Worm (Caenorhabditis elegans) whole organism, L1 larva: ENCODE results near the gene srj-25.

ENCODE experiments used
- C04F5.9 ChIP-seq: sonication (generic microtip); optimal IDR thresholded peaks from 2 replicates; lab custom pipeline; 2016; ENCODE audit warnings: missing genetic modification characterization, missing compliant biosample characterization
- F16B12.6 ChIP-seq: fragments of 150-350 bp; optimal IDR thresholded peaks from 2 replicates; lab custom pipeline; 2014; ENCODE audit warnings: missing biosample characterization, missing genetic modification characterization
- aha-1 ChIP-seq: fragments of 150-350 bp; optimal IDR thresholded peaks from 2 replicates; lab custom pipeline; 2014; ENCODE audit warnings: missing biosample characterization, missing genetic modification characterization
- aly-2 ChIP-seq: fragments of 150-350 bp; optimal IDR thresholded peaks from 2 replicates; lab custom pipeline; 2014; ENCODE audit warnings: missing biosample characterization, missing genetic modification characterization
- ama-1 ChIP-seq: fragments of 150-350 bp; optimal IDR thresholded peaks from 2 replicates; lab custom pipeline; 2014
- blmp-1 ChIP-seq: fragments of 150-350 bp; optimal IDR thresholded peaks from 2 replicates; lab custom pipeline; 2014; ENCODE audit warnings: missing biosample characterization, missing genetic modification characterization
- ceh-63 ChIP-seq: fragments of 200-800 bp; sonication (Bioruptor generic); optimal IDR thresholded peaks from 2 replicates; lab custom pipeline; 2018; ENCODE audit warnings: mild to moderate bottlenecking, missing genetic modification characterization, missing compliant biosample characterization
- dpl-1 ChIP-seq, 3 experiments: fragments of 150-350 bp in 2 of 3; sonication (generic microtip) in 1 of 3; optimal IDR thresholded peaks; 2 replicates each; lab custom pipeline; 2014 to 2017; ENCODE audit warnings: missing biosample characterization in 3 of 3, missing genetic modification characterization in 3 of 3, missing genetic modification reagents in 3 of 3
- dsc-1 ChIP-seq: sonication (generic microtip); optimal IDR thresholded peaks from 2 replicates; lab custom pipeline; 2016; ENCODE audit warnings: mild to moderate bottlenecking, missing genetic modification characterization, missing compliant biosample characterization
- efl-1 ChIP-seq, 4 experiments: fragments of 150-350 bp; optimal IDR thresholded peaks in 3 of 4; peaks in 1 of 4; 1 replicate in 1 of 4; 2 replicates in 3 of 4; lab custom pipeline; 2014; ENCODE audit warnings: missing biosample characterization in 2 of 4, missing genetic modification characterization in 2 of 4, missing genetic modification reagents in 2 of 4
- efl-3 ChIP-seq: fragments of 200-800 bp; sonication (Bioruptor generic); optimal IDR thresholded peaks from 2 replicates; lab custom pipeline; 2018; ENCODE audit warnings: mild to moderate bottlenecking, missing genetic modification characterization, missing compliant biosample characterization
- elt-3 ChIP-seq, 6 experiments: fragments of 150-350 bp in 1 of 6; sonication (generic microtip); optimal IDR thresholded peaks; 2 replicates each; lab custom pipeline; 2017 to 2018; ENCODE audit warnings: missing biosample characterization in 6 of 6, missing genetic modification characterization in 6 of 6, inconsistent platforms in 1 of 6
- fkh-10 ChIP-seq: sonication (generic microtip); optimal IDR thresholded peaks from 2 replicates; lab custom pipeline; 2017; ENCODE audit warnings: missing biosample characterization, missing genetic modification reagents, missing genetic modification characterization
- fos-1 ChIP-seq: fragments of 150-350 bp; optimal IDR thresholded peaks from 2 replicates; lab custom pipeline; 2014; ENCODE audit warnings: missing biosample characterization, missing genetic modification characterization
- lin-35 ChIP-seq, 2 experiments: fragments of 150-350 bp; optimal IDR thresholded peaks; 2 replicates each; lab custom pipeline; 2014; ENCODE audit warnings: missing biosample characterization in 2 of 2, missing genetic modification characterization in 2 of 2, missing genetic modification reagents in 2 of 2
- lsy-2 ChIP-seq, 2 experiments: fragments of 150-350 bp; optimal IDR thresholded peaks; 2 replicates each; lab custom pipeline; 2014; ENCODE audit warnings: missing biosample characterization in 2 of 2, missing genetic modification characterization in 2 of 2
- mdl-1 ChIP-seq, 2 experiments: fragments of 150-350 bp; optimal IDR thresholded peaks; 2 replicates each; lab custom pipeline; 2014 to 2017; ENCODE audit warnings: missing biosample characterization in 2 of 2, missing genetic modification characterization in 2 of 2, inconsistent platforms in 1 of 2
- mep-1 ChIP-seq: fragments of 150-350 bp; optimal IDR thresholded peaks from 2 replicates; lab custom pipeline; 2014; ENCODE audit warnings: missing biosample characterization, missing genetic modification characterization
- nhr-20 ChIP-seq: sonication (generic microtip); optimal IDR thresholded peaks from 2 replicates; lab custom pipeline; 2016; ENCODE audit warnings: mild to moderate bottlenecking, missing genetic modification characterization, missing compliant biosample characterization
- nhr-237 ChIP-seq: fragments of 150-350 bp; optimal IDR thresholded peaks from 2 replicates; lab custom pipeline; 2014; ENCODE audit warnings: missing biosample characterization, missing genetic modification characterization
- nhr-28 ChIP-seq: fragments of 150-350 bp; optimal IDR thresholded peaks from 2 replicates; lab custom pipeline; 2014; ENCODE audit warnings: missing biosample characterization, missing genetic modification characterization
- nhr-47 ChIP-seq: sonication (generic microtip); optimal IDR thresholded peaks from 2 replicates; lab custom pipeline; 2016; ENCODE audit warnings: mild to moderate bottlenecking, missing genetic modification characterization, moderate library complexity, missing compliant biosample characterization
- nhr-71 ChIP-seq: sonication (generic microtip); optimal IDR thresholded peaks from 2 replicates; lab custom pipeline; 2016; ENCODE audit warnings: mild to moderate bottlenecking, missing genetic modification characterization, moderate library complexity, missing compliant biosample characterization
- nhr-76 ChIP-seq: sonication (generic microtip); optimal IDR thresholded peaks from 2 replicates; lab custom pipeline; 2017; ENCODE audit warnings: missing biosample characterization, missing genetic modification characterization
- nhr-77 ChIP-seq: fragments of 150-350 bp; optimal IDR thresholded peaks from 2 replicates; lab custom pipeline; 2014; ENCODE audit warnings: missing biosample characterization, missing genetic modification characterization
- nhr-85 ChIP-seq: sonication (generic microtip); peaks from one replicate; lab custom pipeline; 2016; ENCODE audit warnings: missing genetic modification characterization, inconsistent platforms, missing compliant biosample characterization
- nhr-90 ChIP-seq: sonication (generic microtip); optimal IDR thresholded peaks from 2 replicates; lab custom pipeline; 2016; ENCODE audit warnings: mild to moderate bottlenecking, missing genetic modification characterization, missing compliant biosample characterization; ENCODE audit not compliant: poor library complexity
- pag-3 ChIP-seq: sonication (generic microtip); optimal IDR thresholded peaks from 2 replicates; lab custom pipeline; 2017; ENCODE audit warnings: missing genetic modification characterization, mild to moderate bottlenecking, missing compliant biosample characterization, antibody characterized with exemption, borderline replicate concordance; ENCODE audit not compliant: insufficient read depth
- snu-23 ChIP-seq: sonication (generic microtip); optimal IDR thresholded peaks from 2 replicates; lab custom pipeline; 2016; ENCODE audit warnings: missing genetic modification characterization, missing compliant biosample characterization
- sox-4 ChIP-seq: sonication (generic microtip); optimal IDR thresholded peaks from 2 replicates; lab custom pipeline; 2016; ENCODE audit warnings: missing genetic modification characterization, missing compliant biosample characterization
- sptf-1 ChIP-seq: fragments of 150-350 bp; optimal IDR thresholded peaks from 2 replicates; lab custom pipeline; 2014; ENCODE audit warnings: missing biosample characterization, missing genetic modification characterization
- sup-37 ChIP-seq: fragments of 200-800 bp; sonication (Bioruptor generic); optimal IDR thresholded peaks from 2 replicates; lab custom pipeline; 2018; ENCODE audit warnings: mild to moderate bottlenecking, missing genetic modification characterization, missing compliant biosample characterization
- swsn-7 ChIP-seq: sonication (generic microtip); optimal IDR thresholded peaks from 2 replicates; lab custom pipeline; 2016; ENCODE audit warnings: missing genetic modification characterization, missing compliant biosample characterization
- tlp-1 ChIP-seq: fragments of 150-350 bp; optimal IDR thresholded peaks from 2 replicates; lab custom pipeline; 2014; ENCODE audit warnings: missing biosample characterization, missing genetic modification characterization
- unc-130 ChIP-seq: fragments of 150-350 bp; optimal IDR thresholded peaks from 2 replicates; lab custom pipeline; 2017; ENCODE audit warnings: missing biosample characterization, missing genetic modification characterization, inconsistent platforms
- unc-86 ChIP-seq: sonication (generic microtip); optimal IDR thresholded peaks from 2 replicates; lab custom pipeline; 2016; ENCODE audit warnings: missing genetic modification characterization, missing compliant biosample characterization
- xbp-1 ChIP-seq: sonication (generic microtip); optimal IDR thresholded peaks from 2 replicates; lab custom pipeline; 2016; ENCODE audit warnings: missing genetic modification characterization, missing compliant biosample characterization
- zip-4 ChIP-seq: fragments of 200-800 bp; sonication (Bioruptor generic); optimal IDR thresholded peaks from 2 replicates; lab custom pipeline; 2018; ENCODE audit warnings: mild to moderate bottlenecking, missing genetic modification characterization, moderate library complexity, missing compliant biosample characterization

Gene srj-25

DNA sequence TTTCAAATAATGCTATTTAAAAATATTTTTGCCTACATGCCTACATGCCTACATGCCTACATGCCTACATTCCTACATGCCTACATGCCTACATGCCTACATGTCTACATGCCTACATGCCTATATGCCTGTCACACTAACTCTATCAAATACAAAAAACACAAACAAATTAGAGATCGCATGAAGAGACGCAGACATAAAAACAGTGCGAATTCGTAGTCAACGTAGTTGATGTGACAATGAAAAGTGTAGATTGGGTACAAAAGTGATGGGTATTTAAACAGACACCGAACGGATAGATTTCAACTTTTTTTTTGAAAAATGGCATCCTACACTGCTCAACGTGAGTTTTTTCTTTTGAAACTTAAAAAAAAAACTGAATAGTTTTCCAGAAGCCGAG, 41.2 kb upstream of the srj-25 start, which contains the start of gene R09E12.9 (continued):
- TF ChIP-seq nhr-76 (tag; lab: Kevin White, UChicago) (peak; percentile 15), nhr-20 (tag; lab: Kevin White, UChicago) (peak; percentile 69), nhr-28 (tag; lab: Kevin White, UChicago) (peak; percentile 54), nhr-47 (tag; lab: Kevin White, UChicago) (no peak), nhr-71 (tag; lab: Kevin White, UChicago) (peak; percentile 45), snu-23 (GFP tag; lab: Kevin White, UChicago) (peak; percentile 63), nhr-85 (peak; percentile 55), nhr-237 (tag; lab: Kevin White, UChicago) (peak; percentile 42), ceh-63 (GFP tag; lab: Kevin White, UChicago) (no peak), blmp-1 (tag; lab: Kevin White, UChicago) (peak; percentile 36), fos-1 (no peak), nhr-77 (peak; percentile 100)

- peak in 1 of 2 experiments; percentile 63 for TF ChIP-seq lin-35 (GFP tag; optimal IDR thresholded peaks at IDR 0.05; lab: Kevin White, UChicago)
- no peak for TF ChIP-seq dsc-1 (tag; lab: Kevin White, UChicago)
- no peak for TF ChIP-seq aha-1 (tag; lab: Kevin White, UChicago)
- no peak for TF ChIP-seq tlp-1
- peak in 1 of 2 experiments; percentile 11 for TF ChIP-seq lsy-2 (tag; optimal IDR thresholded peaks at IDR 0.05; lab: Kevin White, UChicago)
- TF ChIP-seq mep-1: peak; percentile 27
- TF ChIP-seq efl-3 (GFP tag; lab: Kevin White, UChicago): no peak
- no peak for TF ChIP-seq nhr-237 (tag; lab: Kevin White, UChicago)
- peak; percentile 66 for TF ChIP-seq aly-2 (tag; lab: Kevin White, UChicago)
- no peak for TF ChIP-seq F16B12.6 (tag; lab: Kevin White, UChicago)
- peak in 2 of 3 experiments; percentile 17 to 61 for TF ChIP-seq dpl-1 (GFP tag; optimal IDR thresholded peaks at IDR 0.05; lab: Kevin White, UChicago)
- no peak for TF ChIP-seq elt-3 (tag; optimal IDR thresholded peaks at IDR 0.05; lab: Kevin White, UChicago)
- TF ChIP-seq C04F5.9: no peak
- peak; percentile 5 for TF ChIP-seq swsn-7 (tag; lab: Kevin White, UChicago)
- no peak for TF ChIP-seq nhr-76 (tag; lab: Kevin White, UChicago)
- peak; percentile 24 for TF ChIP-seq snu-23 (GFP tag; lab: Kevin White, UChicago)
- peak; percentile 72 for TF ChIP-seq nhr-85
- no peak for TF ChIP-seq sptf-1
- peak; percentile 34 for TF ChIP-seq nhr-71 (tag; lab: Kevin White, UChicago)
- peak; percentile 79 for TF ChIP-seq ama-1
- no peak for TF ChIP-seq sox-4 (tag; lab: Kevin White, UChicago)
- no peak for TF ChIP-seq zip-4 (GFP tag; lab: Kevin White, UChicago)
- no peak for TF ChIP-seq nhr-90 (tag; lab: Kevin White, UChicago)
- TF ChIP-seq efl-1 (optimal IDR thresholded peaks at IDR 0.05; lab: Kevin White, UChicago): peak in 1 of 2 experiments; percentile 70
- peak; percentile 61 to 93 for TF ChIP-seq efl-1 (GFP tag; optimal IDR thresholded peaks at IDR 0.05 in 1 of 2; lab: Kevin White, UChicago)
- TF ChIP-seq fkh-10 (GFP tag; lab: Kevin White, UChicago): no peak
- TF ChIP-seq sup-37 (GFP tag; lab: Kevin White, UChicago): no peak
- peak; percentile 5 for TF ChIP-seq xbp-1
Measured at ce11 chrV:774875-775359, 38.8 kb upstream of the srj-25 start, which contains the start of gene srbc-58. Gene srbc-58 (plus strand): TSS chrV:774995.

- TF ChIP-seq sptf-1 (no peak), pag-3 (no peak), unc-86 (no peak), mdl-1 (tag; optimal IDR thresholded peaks at IDR 0.05; lab: Kevin White, UChicago) (no peak), unc-130 (tag; lab: Kevin White, UChicago) (no peak)
Measured at ce11 chrV:774341-774740, 38.3 kb upstream of the srj-25 start.
